Worm (Caenorhabditis elegans) whole organism, L2 larva: ENCODE data around the gene K02G10.5.

ENCODE experiments used
- ama-1 ChIP-seq: fragments of 150-350 bp; optimal IDR thresholded peaks from 2 replicates; lab custom pipeline; 2018; ENCODE audit warnings: inconsistent platforms
- elt-3 ChIP-seq: sonication (generic microtip); optimal IDR thresholded peaks from 2 replicates; lab custom pipeline; 2017; ENCODE audit warnings: missing biosample characterization, missing genetic modification characterization
- lsy-2 ChIP-seq, 2 experiments: fragments of 150-350 bp in 1 of 2; sonication (generic microtip) in 1 of 2; optimal IDR thresholded peaks; 2 replicates each; lab custom pipeline; 2014 to 2017; ENCODE audit warnings: missing biosample characterization in 2 of 2, missing genetic modification characterization in 2 of 2
- mab-5 ChIP-seq: fragments of 150-350 bp; optimal IDR thresholded peaks from 2 replicates; lab custom pipeline; 2014; ENCODE audit warnings: missing biosample characterization, missing genetic modification characterization
- nhr-11 ChIP-seq: fragments of 150-350 bp; optimal IDR thresholded peaks from 2 replicates; lab custom pipeline; 2014; ENCODE audit warnings: missing biosample characterization, missing genetic modification characterization
- nhr-12 ChIP-seq: fragments of 150-350 bp; optimal IDR thresholded peaks from 2 replicates; lab custom pipeline; 2014; ENCODE audit warnings: missing biosample characterization, missing genetic modification characterization
- nhr-77 ChIP-seq: fragments of 150-350 bp; optimal IDR thresholded peaks from 2 replicates; lab custom pipeline; 2014; ENCODE audit warnings: missing biosample characterization, missing genetic modification characterization
- sem-4 ChIP-seq: fragments of 150-350 bp; optimal IDR thresholded peaks from 2 replicates; lab custom pipeline; 2014; ENCODE audit warnings: missing biosample characterization, missing genetic modification reagents, missing genetic modification characterization
- unc-62 ChIP-seq: fragments of 150-350 bp; optimal IDR thresholded peaks from 2 replicates; lab custom pipeline; 2014; ENCODE audit warnings: missing biosample characterization, missing genetic modification reagents, missing genetic modification characterization
- zag-1 ChIP-seq: fragments of 150-350 bp; optimal IDR thresholded peaks from 2 replicates; lab custom pipeline; 2014; ENCODE audit warnings: missing biosample characterization, missing genetic modification characterization

DNA sequence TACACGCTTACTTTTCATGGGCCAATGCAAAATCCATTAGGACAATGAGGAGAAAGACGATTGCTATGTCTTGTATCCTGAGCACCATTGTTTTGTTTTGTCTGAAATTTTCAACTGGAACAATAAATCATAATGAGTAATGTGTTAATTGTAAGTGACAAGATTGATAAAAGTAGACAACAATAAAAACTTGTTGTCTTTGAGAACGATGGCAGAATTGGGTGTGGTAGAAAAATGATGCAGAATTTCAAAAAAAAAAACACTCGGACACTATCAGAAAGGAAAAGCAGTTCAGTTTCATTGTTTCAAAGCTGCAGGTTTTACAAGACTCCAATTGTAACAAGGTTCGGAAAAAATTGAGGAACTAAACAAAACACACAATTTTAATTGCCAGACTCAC, 8.4 kb downstream of the K02G10.5 start, which contains the start of gene K02G10.15:
- TF ChIP-seq zag-1 (no peak), sem-4 (tag; lab: Kevin White, UChicago) (no peak), ama-1 (lab: Kevin White, UChicago) (no peak), nhr-77 (tag; lab: Kevin White, UChicago) (no peak), nhr-11 (tag; lab: Kevin White, UChicago) (no peak), lsy-2 (tag; optimal IDR thresholded peaks at IDR 0.05; lab: Kevin White, UChicago) (no peak), unc-62 (GFP tag; lab: Kevin White, UChicago) (no peak), elt-3 (tag; lab: Kevin White, UChicago) (no peak), nhr-12 (tag; lab: Kevin White, UChicago) (no peak), mab-5 (no peak)
